Worm (Caenorhabditis elegans) whole organism, dauer: ENCODE results near the gene C45G9.11.

Experiments used
- unc-62 ChIP-seq: sonication (generic microtip); optimal IDR thresholded peaks from 2 replicates; lab custom pipeline; 2017; ENCODE audit warnings: missing biosample characterization, missing genetic modification reagents, missing genetic modification characterization

C45G9.11 gene

DNA sequence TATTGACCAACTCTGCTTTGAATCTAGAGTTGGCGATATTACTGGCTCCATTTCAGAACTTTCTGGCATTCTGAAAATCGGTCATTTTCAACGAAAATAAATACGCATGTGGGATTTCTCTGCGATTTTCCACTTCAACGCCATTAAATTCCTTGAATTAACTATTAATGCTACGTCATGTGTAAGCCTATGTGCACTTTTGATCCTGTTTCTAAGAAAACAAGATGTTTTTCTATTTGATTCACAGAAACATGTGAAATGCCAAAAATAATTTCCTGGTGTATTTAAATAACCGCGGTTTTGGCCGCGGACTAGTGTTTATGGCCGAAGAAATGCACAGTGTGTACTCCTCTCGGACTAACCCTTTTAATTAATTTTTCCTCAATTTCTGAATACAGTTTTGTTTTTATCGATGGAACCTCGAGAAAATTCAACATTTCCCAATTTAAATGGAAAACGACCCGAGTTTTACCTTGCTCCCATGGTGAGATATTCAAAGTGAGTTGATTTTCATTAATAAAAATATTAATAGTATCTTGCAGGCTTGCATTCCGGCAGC, at the start of gene C45G9.11, which contains the start of gene C45G9.2:
Gene C45G9.11 (minus strand): TSS at position 51 of the 559 bp plus-strand sequence.
Gene C45G9.2 (plus strand): TSS at position 392 of the 559 bp plus-strand sequence.
- no peak for TF ChIP-seq unc-62 (GFP tag; lab: Kevin White, UChicago)

DNA sequence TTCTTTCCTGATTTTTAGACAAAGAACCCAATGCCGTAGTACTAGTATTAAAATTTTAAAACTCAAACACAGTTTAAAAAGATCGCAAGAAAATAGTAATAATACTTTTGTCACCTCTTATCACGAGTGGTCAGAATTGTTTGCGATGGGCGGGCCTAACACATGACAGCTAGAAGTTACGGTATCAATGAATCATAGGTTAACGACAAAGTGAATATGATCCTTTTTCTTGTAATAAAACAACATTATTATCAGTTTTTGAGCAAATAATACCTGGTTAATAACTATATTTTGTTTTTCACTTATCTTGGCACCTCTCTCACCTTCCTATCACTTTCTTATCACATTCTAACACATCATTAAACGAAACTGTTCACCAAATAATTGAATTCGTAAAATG, 44.5 kb upstream of the C45G9.11 start:
- TF ChIP-seq unc-62 (GFP tag; lab: Kevin White, UChicago), result no peak

DNA sequence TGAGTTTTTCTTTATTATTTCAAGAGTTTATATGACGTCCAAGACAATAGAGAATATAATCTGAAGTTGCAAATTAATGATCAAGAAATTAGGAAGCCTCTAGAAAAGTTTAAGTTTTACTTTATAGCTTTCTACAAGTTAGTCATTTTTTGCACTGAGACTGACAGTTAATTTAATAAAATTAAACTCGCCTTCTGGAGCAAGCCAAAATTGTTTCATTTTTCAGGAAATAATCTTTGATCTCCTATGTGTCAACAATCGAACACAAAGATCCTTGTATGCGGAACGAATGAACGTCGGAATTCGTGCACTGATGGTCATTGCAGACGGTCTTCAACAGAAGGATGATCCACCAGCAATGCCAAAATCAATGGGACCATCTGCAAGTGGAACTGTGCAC, 43.9 kb upstream of the C45G9.11 start:
- TF ChIP-seq unc-62 (GFP tag; lab: Kevin White, UChicago), result no peak

DNA sequence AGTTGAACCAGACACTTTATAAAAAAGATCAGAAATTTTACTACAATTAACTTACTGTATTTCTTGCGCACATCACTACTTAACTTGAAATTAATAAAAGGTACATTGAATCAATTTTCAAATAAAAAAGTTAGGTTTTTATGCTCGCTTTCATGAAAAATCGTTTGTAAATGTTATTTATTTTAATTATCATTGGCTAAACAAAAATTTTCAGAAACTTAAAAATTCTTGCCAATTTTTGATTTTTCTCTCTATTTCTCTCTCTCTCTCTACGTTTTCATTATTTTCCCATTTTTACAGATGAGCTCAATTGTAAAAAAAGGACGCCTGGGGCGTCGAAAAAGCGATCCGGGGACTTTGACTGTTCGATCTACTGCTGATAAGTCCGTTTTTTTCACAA, 40.9 kb upstream of the C45G9.11 start, which contains the start of gene sax-2:
Gene sax-2 (plus strand): TSS at position 301 of the 400 bp plus-strand sequence.
- TF ChIP-seq unc-62 (GFP tag; lab: Kevin White, UChicago), result no peak

DNA sequence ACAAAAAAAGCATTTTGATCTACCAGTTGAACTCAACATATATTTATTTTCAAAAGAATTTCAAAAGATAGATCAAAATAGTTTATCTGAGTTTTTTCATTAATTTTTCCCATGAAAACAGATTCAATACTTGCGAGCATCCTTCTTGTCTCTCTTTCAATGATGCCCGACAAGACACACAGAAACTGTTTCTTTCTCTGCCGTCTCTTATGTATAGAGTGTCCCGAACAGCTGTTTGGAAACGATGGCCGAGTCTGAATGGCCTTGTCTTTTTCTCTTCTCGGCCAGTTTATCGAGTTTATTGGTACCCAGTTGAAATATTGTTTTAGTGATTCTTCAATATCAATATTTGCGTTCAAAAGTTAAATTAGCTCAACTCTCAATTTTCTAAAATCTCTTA, 40.2 kb upstream of the C45G9.11 start:
- TF ChIP-seq unc-62 (GFP tag; lab: Kevin White, UChicago), result no peak

DNA sequence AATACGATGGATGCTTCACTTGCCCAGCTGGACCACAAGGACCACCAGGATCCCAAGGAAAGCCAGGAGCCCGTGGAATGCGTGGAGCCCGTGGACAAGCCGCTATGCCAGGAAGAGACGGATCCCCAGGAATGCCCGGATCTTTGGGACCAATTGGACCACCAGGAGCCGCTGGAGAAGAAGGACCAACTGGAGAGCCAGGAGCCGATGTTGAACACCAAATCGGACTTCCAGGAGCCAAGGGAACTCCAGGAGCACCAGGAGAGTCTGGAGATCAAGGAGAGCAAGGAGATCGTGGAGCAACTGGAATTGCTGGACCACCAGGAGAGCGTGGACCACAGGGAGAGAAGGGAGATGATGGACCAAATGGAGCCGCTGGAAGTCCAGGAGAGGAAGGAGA, 39.4 kb upstream of the C45G9.11 start:
- no peak for TF ChIP-seq unc-62 (GFP tag; lab: Kevin White, UChicago)

DNA sequence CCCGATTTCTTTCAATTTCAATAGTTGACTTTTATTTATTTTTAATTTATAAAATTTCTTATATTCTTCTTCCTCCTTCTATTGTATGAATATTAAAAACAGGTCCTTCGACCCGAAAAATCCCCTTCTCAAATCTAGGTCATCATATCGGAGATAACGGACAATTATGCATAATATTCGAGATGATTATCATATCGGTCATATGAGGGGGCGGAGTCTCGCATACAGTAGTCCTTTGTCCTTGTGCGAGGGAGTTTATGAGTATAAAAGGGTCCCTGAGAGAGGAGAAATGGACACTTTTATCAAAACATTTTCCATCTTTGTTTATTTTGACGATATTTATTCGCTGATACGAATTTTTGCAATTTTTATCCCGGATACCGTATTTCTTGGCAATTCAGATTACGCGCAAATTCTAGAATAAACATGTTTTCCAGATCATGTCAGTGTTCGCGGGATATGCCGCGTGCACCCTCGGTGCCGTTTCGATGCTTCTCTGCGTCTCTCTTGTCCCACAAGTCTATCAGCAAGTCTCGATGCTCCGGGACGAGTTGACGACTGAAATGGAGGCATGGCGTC, 38.5 kb upstream of the C45G9.11 start, which contains the start of gene dpy-17:
Gene dpy-17 (plus strand): TSS at position 438 of the 579 bp plus-strand sequence.
- TF ChIP-seq unc-62 (GFP tag; lab: Kevin White, UChicago), result no peak

DNA sequence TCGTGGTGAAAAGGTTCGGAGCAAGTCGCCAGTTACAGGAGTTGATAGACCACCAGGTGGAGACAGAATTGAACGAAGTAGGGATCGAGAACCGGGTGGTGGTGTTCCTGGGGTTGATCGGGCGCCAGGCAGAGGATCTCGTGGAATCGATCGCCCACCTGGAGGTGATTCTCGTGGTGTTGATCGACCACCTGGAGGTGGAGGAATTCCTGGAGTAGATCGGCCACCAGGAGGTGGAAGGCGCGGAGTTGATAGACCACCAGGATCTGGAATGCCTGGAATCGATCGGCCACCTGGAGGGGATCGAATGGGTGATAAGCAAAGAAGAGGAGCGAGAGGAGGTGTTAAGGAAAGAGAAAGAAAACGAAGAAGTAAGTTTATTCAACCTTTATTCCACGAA, 37.0 kb upstream of the C45G9.11 start:
- TF ChIP-seq unc-62 (GFP tag; lab: Kevin White, UChicago), result no peak

DNA sequence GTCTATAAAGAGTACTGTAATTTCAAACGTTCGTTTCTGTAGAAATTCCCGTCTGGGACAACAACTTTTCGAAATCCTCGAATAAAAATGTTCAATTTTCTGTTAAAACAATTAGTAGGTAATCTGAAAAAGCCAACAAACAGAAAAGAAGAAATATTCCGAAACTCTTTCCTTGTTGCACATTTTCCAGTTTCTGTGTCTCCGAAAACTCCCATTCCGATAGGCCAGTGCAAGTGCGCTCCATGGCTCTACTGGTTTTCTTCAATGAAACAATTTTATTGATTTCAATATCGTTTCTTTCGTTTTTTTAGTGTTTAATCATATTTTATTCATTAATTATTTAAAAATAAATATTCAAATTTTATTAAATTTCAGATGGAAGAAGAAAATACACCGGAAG, 34.1 kb upstream of the C45G9.11 start, which contains the start of gene F54D8.6:
Gene F54D8.6 (plus strand): TSS at position 370 of the 400 bp plus-strand sequence.
- no peak for TF ChIP-seq unc-62 (GFP tag; lab: Kevin White, UChicago)

DNA sequence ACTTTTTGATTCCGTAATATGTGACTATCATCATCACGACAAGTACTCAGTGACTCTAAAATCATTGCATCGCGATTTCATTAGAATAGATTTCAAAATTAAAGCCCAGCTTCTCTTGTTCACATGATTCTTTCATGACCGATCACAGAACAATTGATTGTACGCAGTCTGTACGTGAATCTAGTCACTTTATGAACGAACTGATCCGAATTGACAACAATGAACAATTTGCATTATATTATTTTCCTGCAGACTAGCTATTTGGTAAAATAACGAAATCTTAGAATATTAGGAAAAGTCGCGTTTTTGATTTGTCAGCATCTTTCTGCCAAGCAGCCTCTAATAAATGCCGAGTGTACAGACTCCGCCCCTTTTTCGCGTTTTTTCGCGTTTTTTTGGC, 31.0 kb upstream of the C45G9.11 start:
- no peak for TF ChIP-seq unc-62 (GFP tag; lab: Kevin White, UChicago)

DNA sequence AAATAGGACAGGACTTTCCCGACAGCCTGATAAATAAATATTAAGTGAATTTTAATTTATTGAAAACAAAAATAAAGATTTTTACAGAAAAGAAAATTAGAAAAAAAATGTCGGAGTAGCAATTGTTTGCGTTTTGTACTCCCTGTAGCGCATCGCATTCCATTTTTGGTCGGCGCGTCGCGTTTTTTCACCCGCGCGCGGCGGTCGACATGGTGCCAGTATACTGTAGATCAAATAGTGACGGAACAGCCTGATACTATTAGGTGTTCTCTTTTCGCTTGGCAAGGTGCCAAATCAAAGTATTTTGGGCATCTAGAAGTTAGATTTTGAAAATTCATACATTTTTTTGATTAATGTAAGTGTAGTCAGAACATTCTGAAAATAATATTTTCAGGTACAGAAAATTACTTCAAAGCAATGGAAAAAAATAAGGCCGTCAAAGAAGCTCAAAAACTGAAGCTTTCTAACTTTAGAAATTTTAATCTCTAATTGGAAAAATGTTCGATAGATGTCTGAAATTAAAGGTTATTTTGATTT, 30.3 kb upstream of the C45G9.11 start:
- TF ChIP-seq unc-62 (GFP tag; lab: Kevin White, UChicago), result no peak

DNA sequence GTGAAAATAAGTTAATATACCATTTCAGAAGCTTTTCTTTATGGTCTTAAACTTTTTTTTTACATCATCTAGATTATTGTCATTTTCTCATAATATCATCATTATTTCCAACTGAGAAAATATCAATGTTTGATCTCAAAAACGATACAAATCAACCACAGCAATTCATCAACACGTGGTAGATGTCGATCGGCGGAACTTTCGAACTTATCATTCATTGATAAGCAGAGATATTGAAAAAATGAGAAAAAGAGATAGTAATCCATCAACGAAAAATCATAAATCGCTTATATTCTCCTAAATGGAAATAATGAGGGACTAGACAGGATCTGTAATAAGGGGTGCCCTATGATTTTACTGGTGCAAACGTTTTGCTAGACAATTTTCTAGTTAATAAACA, 28.2 kb upstream of the C45G9.11 start:
- TF ChIP-seq unc-62 (GFP tag; lab: Kevin White, UChicago), result no peak

DNA sequence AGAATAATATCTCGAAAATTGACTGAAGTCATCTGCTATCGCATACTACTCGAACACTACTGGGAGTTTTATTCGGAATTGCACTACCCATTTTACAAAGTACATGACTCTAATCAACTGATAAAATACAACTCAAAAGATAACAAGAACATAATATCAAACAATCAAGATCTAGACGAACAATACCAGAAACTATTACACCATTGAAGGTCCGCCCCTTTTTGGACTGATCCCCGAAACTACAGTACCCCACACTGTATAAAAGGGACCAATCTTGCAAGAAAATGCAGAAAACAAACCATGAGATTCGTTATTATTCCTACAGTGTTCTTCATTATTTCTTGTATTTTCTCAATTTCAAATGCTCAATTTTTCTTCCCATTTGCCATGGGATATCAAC, 26.0 kb upstream of the C45G9.11 start, which contains the start of gene F54D8.10:
Gene F54D8.10 (plus strand): TSS at position 301 of the 400 bp plus-strand sequence.
- TF ChIP-seq unc-62 (GFP tag; lab: Kevin White, UChicago), result no peak

DNA sequence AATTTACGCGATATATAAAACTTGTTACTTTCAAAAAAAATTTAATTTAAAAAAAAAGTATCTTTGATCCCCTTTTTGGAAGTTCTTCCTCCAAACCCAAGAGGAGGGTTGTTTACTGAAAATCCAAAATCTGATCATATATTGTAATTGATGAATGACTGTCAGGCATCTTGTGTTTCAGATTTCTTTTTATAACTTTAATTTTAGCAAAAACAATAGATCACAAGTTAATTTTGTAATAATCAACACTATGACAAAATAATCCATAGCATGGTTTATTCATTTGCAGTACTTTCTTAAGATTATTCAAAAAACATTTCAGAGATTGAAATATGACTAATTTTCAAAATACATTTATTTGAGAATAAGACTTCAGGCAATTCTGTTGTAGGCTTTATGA, 23.8 kb upstream of the C45G9.11 start:
- TF ChIP-seq unc-62 (GFP tag; lab: Kevin White, UChicago), result no peak

DNA sequence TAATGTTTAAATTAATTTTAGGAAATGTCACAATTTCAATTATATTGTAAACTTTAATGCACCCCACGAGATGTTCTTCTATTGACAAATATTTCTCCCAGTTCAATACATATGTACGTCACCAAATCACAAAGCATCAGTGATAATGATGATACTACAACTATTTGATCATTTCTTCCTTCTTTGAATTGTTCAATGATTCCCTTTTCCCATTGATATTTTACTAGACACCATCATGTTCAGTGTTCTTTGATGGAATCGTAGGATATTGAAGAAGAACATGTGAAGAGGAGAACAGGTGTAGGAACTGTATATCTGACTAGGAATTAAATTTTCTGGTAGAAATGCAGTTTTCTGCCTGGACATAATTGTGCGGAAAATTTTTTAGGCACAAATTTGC, 21.0 kb upstream of the C45G9.11 start:
- no peak for TF ChIP-seq unc-62 (GFP tag; lab: Kevin White, UChicago)

DNA sequence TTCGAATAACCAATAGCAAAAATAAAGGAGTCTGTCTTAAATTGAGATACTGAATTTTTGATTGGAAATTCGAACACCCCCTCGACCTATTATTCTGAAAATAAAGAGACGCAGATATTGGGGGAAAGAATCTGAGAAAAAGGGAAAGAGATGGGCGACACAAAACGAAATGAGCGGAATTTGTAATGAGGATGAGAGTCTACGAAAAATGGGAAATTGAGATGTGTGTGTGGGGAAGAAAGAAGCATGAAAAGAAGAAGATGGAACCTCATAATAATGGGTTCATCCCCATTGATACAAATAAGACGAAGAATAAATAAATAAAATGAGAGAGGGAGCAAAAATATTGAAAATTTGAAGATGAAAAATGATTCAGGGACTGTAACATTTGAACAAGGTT, 17.0 kb upstream of the C45G9.11 start, which contains the start of gene cah-1:
Gene cah-1 (minus strand): TSS at position 101 of the 400 bp plus-strand sequence.
- no peak for TF ChIP-seq unc-62 (GFP tag; lab: Kevin White, UChicago)

DNA sequence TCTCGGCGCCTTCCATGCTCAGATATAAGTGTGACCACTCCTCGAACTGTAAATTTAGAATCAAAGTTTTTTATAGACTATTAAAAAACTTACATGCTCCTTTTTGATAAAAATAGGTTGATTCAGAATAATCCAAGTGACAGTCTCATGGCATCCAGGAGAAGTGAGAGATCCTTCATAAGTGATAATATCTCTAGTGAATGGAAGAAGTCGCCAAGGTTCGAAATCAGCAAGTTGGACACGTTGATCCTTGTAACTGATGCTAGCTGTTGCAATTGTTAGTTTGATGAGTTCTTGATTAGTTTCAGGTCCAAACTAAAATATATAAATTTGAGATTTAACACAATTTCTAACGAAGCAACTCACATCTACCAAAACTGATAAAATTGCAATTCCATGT, 14.8 kb upstream of the C45G9.11 start:
- TF ChIP-seq unc-62 (GFP tag; lab: Kevin White, UChicago), result no peak
